Worm (Caenorhabditis elegans): ENCODE data around the gene sir-2.2.

Gene sir-2.2

ce11 chrX:13300503-13300902, 27.4 kb upstream of the sir-2.2 start, which contains the start of gene srd-39:
srd-39 (minus strand) TSS chrX:13300603.
- TF ChIP-seq skn-1 (tag; optimal IDR thresholded peaks at IDR 0.05) (no peak), nhr-77 (tag; optimal IDR thresholded peaks at IDR 0.05) (no peak), fkh-10 (GFP tag; optimal IDR thresholded peaks at IDR 0.05) (no peak), nhr-67 (tag; optimal IDR thresholded peaks at IDR 0.05) (no peak), ama-1 (optimal IDR thresholded peaks at IDR 0.05) (no peak), ztf-4 (tag; optimal IDR thresholded peaks at IDR 0.05) (no peak), eor-1 (tag; optimal IDR thresholded peaks at IDR 0.05) (no peak), pha-4 (tag; optimal IDR thresholded peaks at IDR 0.05) (no peak), nhr-12 (tag; optimal IDR thresholded peaks at IDR 0.05) (no peak), nhr-25 (tag; optimal IDR thresholded peaks at IDR 0.05) (no peak), mdl-1 (tag; optimal IDR thresholded peaks at IDR 0.05) (no peak), ceh-28 (tag; optimal IDR thresholded peaks at IDR 0.05) (no peak), ceh-82 (tag; optimal IDR thresholded peaks at IDR 0.05) (no peak), sea-2 (GFP tag; optimal IDR thresholded peaks at IDR 0.05) (no peak), unc-62 (GFP tag; optimal IDR thresholded peaks at IDR 0.05) (no peak), nhr-11 (tag; optimal IDR thresholded peaks at IDR 0.05) (no peak), elt-1 (tag; optimal IDR thresholded peaks at IDR 0.05) (no peak), elt-3 (tag; optimal IDR thresholded peaks at IDR 0.05) (no peak), ceh-16 (tag; optimal IDR thresholded peaks at IDR 0.05) (no peak)

ce11 chrX:13303357-13303756, 24.5 kb upstream of the sir-2.2 start, which contains the start of gene srd-42:
srd-42 (minus strand) TSS chrX:13303457.
- no peak for TF ChIP-seq skn-1 (tag; optimal IDR thresholded peaks at IDR 0.05)
- no peak for TF ChIP-seq ztf-11 (tag; optimal IDR thresholded peaks at IDR 0.05)
- TF ChIP-seq lin-39 (tag; optimal IDR thresholded peaks at IDR 0.05), result no peak
- TF ChIP-seq unc-39 (tag; optimal IDR thresholded peaks at IDR 0.05), result no peak
- TF ChIP-seq unc-62 (GFP tag; optimal IDR thresholded peaks at IDR 0.05), result no peak
- TF ChIP-seq nfya-1 (tag; optimal IDR thresholded peaks at IDR 0.05; ENCODE audit: insufficient read depth), result no peak
- no peak for TF ChIP-seq nhr-77 (tag; optimal IDR thresholded peaks at IDR 0.05)
- no peak for TF ChIP-seq hmg-11 (tag; optimal IDR thresholded peaks at IDR 0.05)
- TF ChIP-seq nhr-28 (tag; optimal IDR thresholded peaks at IDR 0.05), result no peak
- TF ChIP-seq nhr-43 (tag; optimal IDR thresholded peaks at IDR 0.05; ENCODE audit: poor library complexity, severe bottlenecking), result no peak
- no peak for TF ChIP-seq lin-15B (tag; optimal IDR thresholded peaks at IDR 0.05)
- no peak for TF ChIP-seq jun-1 (tag; optimal IDR thresholded peaks at IDR 0.05)
- TF ChIP-seq fos-1 (tag; optimal IDR thresholded peaks at IDR 0.05), result no peak
- no peak for TF ChIP-seq mdl-1 (tag; optimal IDR thresholded peaks at IDR 0.05)
- no peak for TF ChIP-seq R02D3.7 (tag; optimal IDR thresholded peaks at IDR 0.05)

- no peak for TF ChIP-seq nhr-25 (tag; optimal IDR thresholded peaks at IDR 0.05)
- TF ChIP-seq zag-1 (tag; optimal IDR thresholded peaks at IDR 0.05), result no peak
These were observed 22.1 kb upstream of the sir-2.2 start, which contains the start of gene srd-43 for ce11 chrX:13305779-13306178. srd-43 (minus strand) TSS chrX:13305844.

ce11 chrX:13306869-13307446, 20.9 kb upstream of the sir-2.2 start:
- TF ChIP-seq pha-4 (tag; optimal IDR thresholded peaks at IDR 0.05), result no peak
- TF ChIP-seq egl-5 (tag; optimal IDR thresholded peaks at IDR 0.05), result peak; percentile 54
- TF ChIP-seq skn-1 (tag; optimal IDR thresholded peaks at IDR 0.05), result peak; percentile 48
- peak; percentile 25 for TF ChIP-seq fkh-10 (GFP tag; optimal IDR thresholded peaks at IDR 0.05)
- TF ChIP-seq ceh-82 (tag; optimal IDR thresholded peaks at IDR 0.05), result peak; percentile 64
- TF ChIP-seq nhr-77 (tag; optimal IDR thresholded peaks at IDR 0.05), result no peak
- no peak for TF ChIP-seq ceh-16 (tag; optimal IDR thresholded peaks at IDR 0.05)
- no peak for TF ChIP-seq mml-1 (tag; optimal IDR thresholded peaks at IDR 0.05)
- peak; percentile 75 for TF ChIP-seq lin-39 (tag; optimal IDR thresholded peaks at IDR 0.05)
- TF ChIP-seq lsy-12 (tag; optimal IDR thresholded peaks at IDR 0.05), result peak; percentile 95
- peak; percentile 36 for TF ChIP-seq lin-15B (tag; optimal IDR thresholded peaks at IDR 0.05)
- TF ChIP-seq nhr-67 (tag; optimal IDR thresholded peaks at IDR 0.05), result no peak
- peak; percentile 14 for TF ChIP-seq ceh-28 (tag; optimal IDR thresholded peaks at IDR 0.05)
- TF ChIP-seq ama-1 (optimal IDR thresholded peaks at IDR 0.05), result no peak
- peak; percentile 85 for TF ChIP-seq nhr-43 (tag; optimal IDR thresholded peaks at IDR 0.05; ENCODE audit: poor library complexity, severe bottlenecking)
- peak; percentile 1 for TF ChIP-seq pqm-1 (tag; optimal IDR thresholded peaks at IDR 0.05)
- TF ChIP-seq nfya-1 (tag; optimal IDR thresholded peaks at IDR 0.05; ENCODE audit: insufficient read depth), result peak; percentile 68
- no peak for TF ChIP-seq nhr-237 (tag; optimal IDR thresholded peaks at IDR 0.05)
- peak; percentile 83 for TF ChIP-seq egl-27 (tag; optimal IDR thresholded peaks at IDR 0.05)
- TF ChIP-seq daf-12 (tag; optimal IDR thresholded peaks at IDR 0.05), result no peak
- peak; percentile 36 for TF ChIP-seq snpc-4 (tag; optimal IDR thresholded peaks at IDR 0.05)
- TF ChIP-seq nhr-25 (tag; optimal IDR thresholded peaks at IDR 0.05), result peak; percentile 19
- TF ChIP-seq elt-2 (tag; optimal IDR thresholded peaks at IDR 0.05), result peak; percentile 55
- peak; percentile 34 for TF ChIP-seq ceh-9 (tag; optimal IDR thresholded peaks at IDR 0.05)
- TF ChIP-seq aly-2 (tag; optimal IDR thresholded peaks at IDR 0.05), result no peak
- peak; percentile 65 for TF ChIP-seq unc-62 (GFP tag; optimal IDR thresholded peaks at IDR 0.05)
- peak; percentile 76 for TF ChIP-seq jun-1 (tag; optimal IDR thresholded peaks at IDR 0.05)
- peak; percentile 83 for TF ChIP-seq tbx-2 (tag; optimal IDR thresholded peaks at IDR 0.05)
- peak in 1 of 2 experiments; percentile 42 for TF ChIP-seq eor-1 (tag; optimal IDR thresholded peaks at IDR 0.05)
- TF ChIP-seq fkh-2 (tag; optimal IDR thresholded peaks at IDR 0.05), result no peak
